Worm (Caenorhabditis elegans): ENCODE results near the gene gpdh-2.

The gpdh-2 gene

DNA sequence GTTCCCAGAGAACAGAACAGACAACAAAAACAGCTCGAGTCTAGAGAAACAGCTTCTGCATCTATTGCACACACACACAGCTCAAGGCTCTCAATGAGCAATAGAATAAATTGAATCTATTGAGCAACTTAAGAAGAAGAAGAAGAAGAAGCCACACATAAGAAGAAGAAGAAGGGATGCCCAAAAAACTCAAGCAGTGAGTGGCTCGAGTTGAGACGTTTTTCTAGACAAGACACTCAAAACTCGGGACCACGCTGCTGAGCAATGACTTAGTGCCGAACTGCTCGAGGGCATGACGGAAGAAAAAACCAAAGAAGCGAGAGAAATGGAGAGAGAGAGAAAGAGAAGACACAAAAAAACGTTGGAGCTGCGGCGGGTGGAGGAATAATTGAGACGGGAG is 46.3 kb upstream of the gpdh-2 start:
- TF ChIP-seq fos-1 (tag; optimal IDR thresholded peaks at IDR 0.05) (no peak), lin-14 (GFP tag; optimal IDR thresholded peaks at IDR 0.05) (peak; percentile 89), lsy-2 (tag; optimal IDR thresholded peaks at IDR 0.05) (peak; percentile 8 to 27), ces-1 (GFP tag; optimal IDR thresholded peaks at IDR 0.05) (peak; percentile 74), lin-35 (GFP tag; optimal IDR thresholded peaks at IDR 0.05) (peak in 1 of 2 experiments; percentile 13), efl-1 (optimal IDR thresholded peaks at IDR 0.05) (peak in 1 of 2 experiments; percentile 1), efl-1 (GFP tag; optimal IDR thresholded peaks at IDR 0.05 in 1 of 2) (peak in 1 of 2 experiments; percentile 80), nhr-237 (tag; optimal IDR thresholded peaks at IDR 0.05) (no peak), unc-98 (GFP tag; IDR thresholded peaks at IDR 0.05) (no peak), fkh-10 (GFP tag; optimal IDR thresholded peaks at IDR 0.05) (peak; percentile 65), lin-15B (tag; optimal IDR thresholded peaks at IDR 0.05) (no peak), zag-1 (tag; optimal IDR thresholded peaks at IDR 0.05) (no peak), aly-2 (tag; optimal IDR thresholded peaks at IDR 0.05) (no peak), nhr-19 (GFP tag; conservative IDR thresholded peaks at IDR 0.05) (no peak), unc-62 (GFP tag; optimal IDR thresholded peaks at IDR 0.05) (no peak), blmp-1 (tag; optimal IDR thresholded peaks at IDR 0.05) (no peak), hlh-17 (GFP tag; optimal IDR thresholded peaks at IDR 0.05; ENCODE audit: borderline replicate concordance) (no peak), nhr-71 (tag; optimal IDR thresholded peaks at IDR 0.05) (peak; percentile 16), swsn-7 (tag; optimal IDR thresholded peaks at IDR 0.05) (peak; percentile 20), ets-5 (GFP tag; IDR thresholded peaks at IDR 0.05) (no peak), mef-2 (tag; optimal IDR thresholded peaks at IDR 0.05) (no peak), rnt-1 (tag; optimal IDR thresholded peaks at IDR 0.05) (peak; percentile 34)

DNA sequence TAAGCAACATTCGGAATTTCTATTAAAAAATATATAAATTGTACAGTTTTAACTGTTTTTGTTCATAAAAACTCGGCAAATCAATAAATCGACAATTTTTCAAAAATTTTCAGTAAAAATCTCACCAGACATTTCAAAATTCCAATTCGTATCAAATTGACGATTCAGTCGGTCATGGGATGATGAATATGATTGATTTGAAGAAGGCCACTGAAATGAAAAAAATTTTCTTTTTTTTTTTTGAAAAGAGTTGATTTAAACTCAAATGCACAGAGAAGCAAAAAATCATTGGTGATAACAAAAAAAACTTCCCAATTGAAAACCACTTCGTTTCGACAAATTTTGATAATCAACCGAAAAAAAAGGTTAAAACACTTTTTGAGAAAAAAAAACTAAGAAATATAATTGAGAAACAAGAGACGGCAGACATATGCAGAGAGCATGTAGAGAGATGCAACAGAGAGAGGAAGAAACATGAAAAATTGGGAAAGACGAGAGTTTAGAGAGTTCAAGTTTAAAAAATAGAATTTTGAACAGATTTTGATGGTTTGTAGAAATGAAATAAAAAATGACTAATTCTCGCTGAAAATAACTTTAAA is 44.8 kb upstream of the gpdh-2 start:
- TF ChIP-seq hlh-17 (GFP tag; optimal IDR thresholded peaks at IDR 0.05; ENCODE audit: borderline replicate concordance) (no peak), pax-3 (tag; optimal IDR thresholded peaks at IDR 0.05) (no peak), lir-3 (tag; optimal IDR thresholded peaks at IDR 0.05; ENCODE audit: poor library complexity) (no peak), snpc-4 (tag; optimal IDR thresholded peaks at IDR 0.05) (no peak), ama-1 (optimal IDR thresholded peaks at IDR 0.05) (no peak), ceh-90 (tag; optimal IDR thresholded peaks at IDR 0.05) (no peak), hpl-2 (GFP tag; optimal IDR thresholded peaks at IDR 0.05) (no peak), sptf-1 (tag; optimal IDR thresholded peaks at IDR 0.05) (no peak), pqm-1 (tag; optimal IDR thresholded peaks at IDR 0.05) (no peak), efl-3 (GFP tag; optimal IDR thresholded peaks at IDR 0.05) (no peak), fkh-4 (tag; optimal IDR thresholded peaks at IDR 0.05; ENCODE audit: borderline replicate concordance) (no peak), rnt-1 (tag; optimal IDR thresholded peaks at IDR 0.05) (no peak), snu-23 (GFP tag; optimal IDR thresholded peaks at IDR 0.05) (no peak), mab-9 (GFP tag; IDR thresholded peaks at IDR 0.05) (no peak), nhr-85 (tag) (peak; percentile 18), lin-14 (GFP tag; optimal IDR thresholded peaks at IDR 0.05) (peak; percentile 21), nhr-20 (tag; optimal IDR thresholded peaks at IDR 0.05) (no peak), nhr-71 (tag; optimal IDR thresholded peaks at IDR 0.05) (no peak), aly-2 (tag; optimal IDR thresholded peaks at IDR 0.05) (no peak), elt-2 (tag; optimal IDR thresholded peaks at IDR 0.05) (peak; percentile 52), C16A3.4 (tag; optimal IDR thresholded peaks at IDR 0.05) (no peak)

DNA sequence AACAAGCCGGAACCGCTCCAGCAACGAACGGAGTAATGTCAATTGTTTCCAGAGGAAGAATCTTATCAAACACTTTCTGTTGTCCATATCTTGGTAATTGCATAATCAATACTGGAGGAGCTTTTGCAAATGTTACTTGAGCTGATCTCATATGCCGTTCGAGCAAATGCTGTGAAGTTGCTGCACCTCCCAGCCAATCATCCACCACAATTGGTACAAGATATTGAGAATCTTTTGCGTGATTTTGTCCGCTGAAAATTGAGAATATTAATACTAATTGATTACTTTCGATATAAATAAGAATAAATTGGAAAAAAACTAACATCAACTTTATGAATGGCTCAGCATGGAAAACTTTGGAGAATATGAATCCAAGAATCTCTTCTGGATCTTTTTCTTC is 40.7 kb upstream of the gpdh-2 start:
- TF ChIP-seq efl-1 (optimal IDR thresholded peaks at IDR 0.05) (no peak), efl-1 (GFP tag; optimal IDR thresholded peaks at IDR 0.05 in 1 of 2) (peak in 1 of 2 experiments; percentile 82), lin-35 (GFP tag; optimal IDR thresholded peaks at IDR 0.05) (no peak)

DNA sequence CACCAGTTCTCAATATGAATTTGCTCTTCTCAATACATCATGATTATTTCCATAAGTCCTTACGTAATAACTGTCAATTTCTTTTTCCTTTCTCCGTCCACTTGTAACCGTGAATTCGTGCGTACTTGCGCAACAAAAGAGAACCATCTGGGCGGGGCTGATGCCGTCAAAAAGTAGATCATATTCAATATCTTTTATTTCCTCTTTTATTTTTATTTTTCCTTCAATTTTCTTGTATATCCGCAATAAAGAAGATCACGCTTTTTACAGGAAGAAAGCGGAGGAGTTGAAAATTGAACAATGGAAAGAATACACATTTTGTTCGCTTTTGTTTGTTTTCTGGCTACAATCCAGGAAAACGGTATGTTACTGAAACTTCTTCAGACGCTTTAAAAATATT is 33.9 kb upstream of the gpdh-2 start, which contains the start of gene mam-7:
mam-7 (plus strand) TSS at position 301 of the 400 bp plus-strand sequence.
- no peak for TF ChIP-seq lin-35 (GFP tag; optimal IDR thresholded peaks at IDR 0.05)
